Fruit fly (Drosophila melanogaster) whole organism, prepupa: ENCODE data around the gene meso18E.

Source experiments
- CG11902 ChIP-seq: fragments of 200-800 bp; sonication (Bioruptor generic); optimal IDR thresholded peaks from 3 replicates; lab custom pipeline; 2016; ENCODE audit warnings: missing biosample characterization, missing genetic modification characterization
- CG4318 ChIP-seq: fragments of 200-800 bp; sonication (Bioruptor generic); optimal IDR thresholded peaks from 3 replicates; lab custom pipeline; 2017; ENCODE audit warnings: missing biosample characterization, mild to moderate bottlenecking, missing genetic modification characterization
- CG6276 ChIP-seq: fragments of 200-800 bp; sonication (Bioruptor generic); optimal IDR thresholded peaks from 2 replicates; lab custom pipeline; 2017; ENCODE audit warnings: missing biosample characterization, mild to moderate bottlenecking, missing genetic modification characterization
- CG6792 ChIP-seq: fragments of 200-800 bp; sonication (Bioruptor generic); optimal IDR thresholded peaks from 3 replicates; lab custom pipeline; 2016; ENCODE audit warnings: missing biosample characterization, missing genetic modification characterization
- Eip93F ChIP-seq: fragments of 200-800 bp; sonication (Bioruptor generic); optimal IDR thresholded peaks from 2 replicates; lab custom pipeline; 2016; ENCODE audit warnings: missing biosample characterization, mild to moderate bottlenecking, missing genetic modification characterization
- Hr39 ChIP-seq: fragments of 200-800 bp; sonication (Bioruptor generic); optimal IDR thresholded peaks from 2 replicates; lab custom pipeline; 2016; ENCODE audit warnings: missing biosample characterization, missing genetic modification characterization
- Hr4 ChIP-seq: fragments of 200-800 bp; sonication (Bioruptor generic); optimal IDR thresholded peaks from 3 replicates; lab custom pipeline; 2016; ENCODE audit warnings: missing biosample characterization, missing genetic modification characterization
- OdsH ChIP-seq: fragments of 200-800 bp; sonication (Bioruptor generic); optimal IDR thresholded peaks from 3 replicates; lab custom pipeline; 2016; ENCODE audit warnings: missing biosample characterization, missing genetic modification characterization
- fd85E ChIP-seq: fragments of 200-800 bp; sonication (Bioruptor generic); optimal IDR thresholded peaks from 3 replicates; lab custom pipeline; 2016; ENCODE audit warnings: missing biosample characterization, missing genetic modification characterization
- topi ChIP-seq: fragments of 200-800 bp; sonication (Bioruptor generic); optimal IDR thresholded peaks from 3 replicates; lab custom pipeline; 2016; ENCODE audit warnings: missing biosample characterization, missing genetic modification characterization

- TF ChIP-seq CG4318: no peak
- TF ChIP-seq CG11902 (GFP tag; lab: Kevin White, UChicago): no peak
- no peak for TF ChIP-seq CG6276 (GFP tag; lab: Kevin White, UChicago)
- no peak for TF ChIP-seq CG6792
- TF ChIP-seq fd85E (GFP tag; lab: Kevin White, UChicago): no peak
- TF ChIP-seq topi: no peak
- TF ChIP-seq Hr39 (GFP tag; lab: Kevin White, UChicago): no peak
- no peak for TF ChIP-seq Eip93F (GFP tag; lab: Kevin White, UChicago)
- no peak for TF ChIP-seq Hr4
- TF ChIP-seq OdsH: no peak
These were observed 33.2 kb upstream of the meso18E start, which contains the start of gene parvin for dm6 chrX:19745908-19746604.
